Worm (Caenorhabditis elegans) whole organism, mixed stage, embryonic: ENCODE data around the gene C08F11.7.
"Not testable (repeated sequence)": the region's sequence is repeated elsewhere in the genome, so short reads cannot be mapped to it uniquely, and the experiment has no call there.

Experiments
- M03D4.4 ChIP-seq: sonication (generic microtip); optimal IDR thresholded peaks from 2 replicates; lab custom pipeline; 2017; ENCODE audit warnings: mild to moderate bottlenecking, missing genetic modification characterization, missing compliant biosample characterization
- bed-3 ChIP-seq: fragments of 200-800 bp; sonication (Bioruptor generic); optimal IDR thresholded peaks from 3 replicates; lab custom pipeline; 2018; ENCODE audit warnings: mild to moderate bottlenecking, missing genetic modification characterization, moderate library complexity, missing compliant biosample characterization
- ceh-39 ChIP-seq: fragments of 150-350 bp; optimal IDR thresholded peaks from 2 replicates; lab custom pipeline; 2014; ENCODE audit warnings: missing biosample characterization, missing genetic modification characterization
- ceh-43 ChIP-seq: fragments of 200-800 bp; sonication (Bioruptor generic); optimal IDR thresholded peaks from 2 replicates; lab custom pipeline; 2018; ENCODE audit warnings: mild to moderate bottlenecking, missing genetic modification characterization, moderate library complexity, missing compliant biosample characterization
- ceh-83 ChIP-seq: fragments of 200-800 bp; sonication (Bioruptor generic); optimal IDR thresholded peaks from 2 replicates; lab custom pipeline; 2018; ENCODE audit warnings: mild to moderate bottlenecking, missing genetic modification characterization, missing compliant biosample characterization
- ces-1 ChIP-seq: fragments of 150-350 bp; optimal IDR thresholded peaks from 2 replicates; lab custom pipeline; 2014; ENCODE audit warnings: missing biosample characterization, missing genetic modification reagents, missing genetic modification characterization
- cnd-1 ChIP-seq: fragments of 200-800 bp; sonication (Bioruptor generic); optimal IDR thresholded peaks from 2 replicates; lab custom pipeline; 2018; ENCODE audit warnings: mild to moderate bottlenecking, missing genetic modification characterization, missing compliant biosample characterization
- drap-1 ChIP-seq: fragments of 200-800 bp; sonication (Bioruptor generic); optimal IDR thresholded peaks from 3 replicates; lab custom pipeline; 2018; ENCODE audit warnings: mild to moderate bottlenecking, missing genetic modification characterization, missing compliant biosample characterization
- elt-1 ChIP-seq: sonication (generic microtip); optimal IDR thresholded peaks from 2 replicates; lab custom pipeline; 2017; ENCODE audit warnings: missing genetic modification characterization, mild to moderate bottlenecking, missing compliant biosample characterization, antibody characterized with exemption, moderate library complexity, borderline replicate concordance; ENCODE audit not compliant: insufficient read depth
- elt-3 ChIP-seq: fragments of 150-350 bp; optimal IDR thresholded peaks from 2 replicates; lab custom pipeline; 2014; ENCODE audit warnings: missing biosample characterization, missing genetic modification characterization
- flh-1 ChIP-seq: fragments of 200-800 bp; sonication (Bioruptor generic); optimal IDR thresholded peaks from 2 replicates; lab custom pipeline; 2018; ENCODE audit warnings: mild to moderate bottlenecking, missing genetic modification characterization, moderate library complexity, missing compliant biosample characterization
- ham-2 ChIP-seq: fragments of 200-800 bp; sonication (Bioruptor generic); optimal IDR thresholded peaks from 2 replicates; lab custom pipeline; 2018; ENCODE audit warnings: mild to moderate bottlenecking, missing genetic modification characterization, missing compliant biosample characterization
- lin-13 ChIP-seq: fragments of 150-350 bp; optimal IDR thresholded peaks from 2 replicates; lab custom pipeline; 2014; ENCODE audit warnings: missing biosample characterization, missing genetic modification characterization
- lin-32 ChIP-seq: fragments of 200-800 bp; sonication (Bioruptor generic); optimal IDR thresholded peaks from 2 replicates; lab custom pipeline; 2018; ENCODE audit warnings: mild to moderate bottlenecking, missing genetic modification characterization, missing compliant biosample characterization
- lsy-2 ChIP-seq: fragments of 150-350 bp; optimal IDR thresholded peaks from 2 replicates; lab custom pipeline; 2014; ENCODE audit warnings: missing biosample characterization, missing genetic modification characterization
- mep-1 ChIP-seq: fragments of 150-350 bp; optimal IDR thresholded peaks from 2 replicates; lab custom pipeline; 2017; ENCODE audit warnings: missing biosample characterization, missing genetic modification reagents, missing genetic modification characterization, inconsistent platforms
- mls-2 ChIP-seq: sonication (generic microtip); optimal IDR thresholded peaks from 2 replicates; lab custom pipeline; 2016; ENCODE audit warnings: mild to moderate bottlenecking, missing genetic modification characterization, moderate library complexity, missing compliant biosample characterization
- nhr-12 ChIP-seq: fragments of 150-350 bp; optimal IDR thresholded peaks from 2 replicates; lab custom pipeline; 2014; ENCODE audit warnings: missing biosample characterization, missing genetic modification characterization
- nhr-2 ChIP-seq: fragments of 150-350 bp; optimal IDR thresholded peaks from 2 replicates; lab custom pipeline; 2014; ENCODE audit warnings: missing biosample characterization, missing genetic modification characterization
- nhr-237 ChIP-seq: fragments of 150-350 bp; optimal IDR thresholded peaks from 2 replicates; lab custom pipeline; 2014; ENCODE audit warnings: missing biosample characterization, missing genetic modification characterization
- unc-120 ChIP-seq: sonication (generic microtip); optimal IDR thresholded peaks from 2 replicates; lab custom pipeline; 2017; ENCODE audit warnings: missing genetic modification characterization, missing compliant biosample characterization; ENCODE audit not compliant: poor library complexity, severe bottlenecking
- unc-39 ChIP-seq: fragments of 150-350 bp; optimal IDR thresholded peaks from 2 replicates; lab custom pipeline; 2014; ENCODE audit warnings: missing biosample characterization, missing genetic modification characterization
- unc-62 ChIP-seq: fragments of 150-350 bp; optimal IDR thresholded peaks from 2 replicates; lab custom pipeline; 2014; ENCODE audit warnings: missing biosample characterization, missing genetic modification reagents, missing genetic modification characterization
- zip-8 ChIP-seq: fragments of 150-350 bp; optimal IDR thresholded peaks from 2 replicates; lab custom pipeline; 2014; ENCODE audit warnings: missing biosample characterization, missing genetic modification characterization

C08F11.7 gene

DNA sequence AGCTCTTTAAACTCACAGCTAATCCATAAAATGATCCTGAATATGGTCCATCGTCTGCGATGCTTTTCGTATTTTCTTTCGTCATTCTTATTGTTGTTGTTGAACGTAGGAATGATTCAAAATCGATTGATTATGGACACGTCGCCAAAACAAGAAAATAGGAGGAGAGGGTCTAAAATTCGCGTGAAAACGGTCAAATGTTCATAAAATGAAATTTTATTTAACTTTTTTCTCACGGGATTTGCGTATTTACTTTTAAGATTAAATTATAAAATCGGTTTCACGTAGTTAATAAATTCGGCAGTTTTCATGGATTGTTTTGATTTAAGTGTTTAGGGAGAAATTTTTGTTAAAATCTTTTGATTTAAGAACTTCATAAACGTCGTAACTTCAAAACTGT, 12.1 kb downstream of the C08F11.7 start, which contains the start of gene C08F11.10:
C08F11.10 (minus strand) TSS at position 101 of the 400 bp plus-strand sequence.
- no peak for TF ChIP-seq zip-8 (tag; lab: Kevin White, UChicago)
- no peak for TF ChIP-seq ceh-83 (GFP tag; lab: Kevin White, UChicago)
- no peak for TF ChIP-seq nhr-2 (tag; lab: Kevin White, UChicago)
- no peak for TF ChIP-seq ceh-39
- TF ChIP-seq mep-1 (tag; lab: Kevin White, UChicago) = no peak
- TF ChIP-seq M03D4.4 = no peak
- no peak for TF ChIP-seq elt-1
- no peak for TF ChIP-seq bed-3
- TF ChIP-seq, all 35 proteins: peak for 0

DNA sequence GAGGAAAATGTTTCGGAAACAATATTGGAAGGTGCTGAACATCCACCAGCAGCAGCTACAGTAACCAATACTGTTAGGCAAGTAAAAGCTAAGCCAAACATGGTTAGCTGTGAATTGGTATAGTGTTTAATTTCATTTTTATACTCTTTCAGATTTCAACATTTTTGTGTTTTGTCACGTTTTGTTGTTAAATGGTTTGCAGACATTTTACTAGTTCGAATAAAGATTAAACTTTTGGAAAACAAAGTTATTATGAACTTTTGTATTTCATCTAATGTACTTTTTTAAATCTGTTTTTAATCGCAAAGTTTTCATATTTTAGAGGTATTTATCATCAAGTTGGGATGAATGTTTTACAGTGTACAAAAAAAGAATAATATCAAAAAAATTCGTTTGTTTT, 13.2 kb downstream of the C08F11.7 start, which contains the start of gene C08F11.17:
C08F11.17 (minus strand) TSS at position 101 of the 400 bp plus-strand sequence.
- no peak for TF ChIP-seq lsy-2 (tag; lab: Kevin White, UChicago)
- TF ChIP-seq unc-120 (tag; lab: Kevin White, UChicago) = no peak
- no peak for TF ChIP-seq unc-39 (tag; lab: Kevin White, UChicago)
- TF ChIP-seq elt-3 (tag; lab: Kevin White, UChicago) = no peak
- TF ChIP-seq mls-2 (tag; lab: Kevin White, UChicago) = no peak
- no peak for TF ChIP-seq lin-13 (tag; lab: Kevin White, UChicago)
- no peak for TF ChIP-seq unc-62 (GFP tag; lab: Kevin White, UChicago)
- no peak for TF ChIP-seq drap-1
- TF ChIP-seq nhr-12 (tag; lab: Kevin White, UChicago) = no peak
- no peak for TF ChIP-seq lin-32 (GFP tag; lab: Kevin White, UChicago)
- TF ChIP-seq nhr-2 (tag; lab: Kevin White, UChicago) = no peak

DNA sequence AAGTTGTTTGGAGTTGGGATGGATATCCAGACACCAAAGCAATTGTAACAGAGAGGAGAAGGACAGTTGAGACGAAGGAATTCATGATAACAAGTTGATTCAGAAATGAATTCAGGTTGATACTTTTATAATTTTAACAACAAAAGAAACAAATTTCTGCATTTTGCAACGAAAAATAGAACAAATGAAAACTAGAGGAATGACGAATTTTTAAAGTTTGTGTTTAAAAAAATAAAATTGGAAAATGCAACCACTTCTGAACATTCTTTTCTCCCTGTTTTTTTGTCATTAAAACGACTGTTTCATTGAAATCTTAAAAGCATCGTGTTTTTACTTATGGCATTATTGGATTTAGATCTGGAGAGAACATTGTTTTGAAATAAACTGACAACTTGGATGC, 14.3 kb downstream of the C08F11.7 start, which contains the start of gene C08F11.12:
C08F11.12 (minus strand) TSS at position 101 of the 400 bp plus-strand sequence.
- TF ChIP-seq flh-1 (GFP tag; lab: Kevin White, UChicago); nhr-237 (tag; lab: Kevin White, UChicago); ces-1 (GFP tag; lab: Kevin White, UChicago): not testable (repeated sequence)

DNA sequence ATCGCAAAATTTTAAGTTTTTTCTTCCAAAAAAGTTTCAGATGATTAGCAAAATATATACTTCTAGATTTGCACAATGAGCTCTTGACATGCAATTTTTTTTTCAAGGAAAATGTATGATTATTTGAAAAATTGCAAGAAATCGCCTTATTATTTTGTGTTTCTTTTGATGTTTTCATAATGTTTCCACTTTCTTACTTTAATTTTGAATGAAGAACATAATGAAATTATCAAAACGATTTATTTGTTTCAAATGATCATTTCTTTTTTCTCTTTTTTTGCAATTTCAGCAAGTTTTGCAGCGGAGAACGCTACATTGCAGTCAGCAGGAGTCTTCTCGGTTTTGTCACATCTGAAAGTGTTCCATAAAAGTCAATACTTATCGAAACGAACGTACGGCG, 14.9 kb downstream of the C08F11.7 start, which contains the start of gene Y45F10C.6:
Y45F10C.6 (plus strand) TSS at position 301 of the 400 bp plus-strand sequence.
- TF ChIP-seq lsy-2 (tag; lab: Kevin White, UChicago); cnd-1; ceh-43: not testable (repeated sequence)
- TF ChIP-seq, all 35 proteins: peak for 0; not testable (repeated sequence) for 35

DNA sequence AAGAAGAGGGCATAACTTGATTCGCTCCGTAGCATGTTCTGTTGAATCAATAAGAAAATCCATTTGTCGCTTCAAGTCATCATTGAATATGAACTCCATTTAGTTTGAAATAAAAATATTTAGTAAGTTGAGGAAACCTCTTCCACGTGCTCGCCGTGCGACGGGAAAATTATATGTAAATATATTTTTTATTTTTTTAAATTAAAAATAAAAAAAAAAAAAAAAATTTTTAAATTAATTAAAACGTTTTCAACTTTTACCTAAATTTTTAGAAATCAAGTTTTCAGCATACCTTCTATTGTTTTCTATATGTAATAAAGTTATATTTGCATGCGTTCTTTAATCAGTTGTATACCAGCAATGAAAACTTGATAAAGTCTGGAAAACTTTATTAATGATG, 22.4 kb downstream of the C08F11.7 start, which contains the start of gene Y45F10C.1:
Y45F10C.1 (minus strand) TSS at position 101 of the 400 bp plus-strand sequence.
- TF ChIP-seq elt-3, nhr-12, lin-13 (tag; lab: Kevin White, UChicago): not testable (repeated sequence)

DNA sequence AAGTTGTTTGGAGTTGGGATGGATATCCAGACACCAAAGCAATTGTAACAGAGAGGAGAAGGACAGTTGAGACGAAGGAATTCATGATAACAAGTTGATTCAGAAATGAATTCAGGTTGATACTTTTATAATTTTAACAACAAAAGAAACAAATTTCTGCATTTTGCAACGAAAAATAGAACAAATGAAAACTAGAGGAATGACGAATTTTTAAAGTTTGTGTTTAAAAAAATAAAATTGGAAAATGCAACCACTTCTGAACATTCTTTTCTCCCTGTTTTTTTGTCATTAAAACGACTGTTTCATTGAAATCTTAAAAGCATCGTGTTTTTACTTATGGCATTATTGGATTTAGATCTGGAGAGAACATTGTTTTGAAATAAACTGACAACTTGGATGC, 25.5 kb downstream of the C08F11.7 start, which contains the start of gene Y45F10C.2:
Y45F10C.2 (minus strand) TSS at position 101 of the 400 bp plus-strand sequence.
- not testable (repeated sequence) for TF ChIP-seq unc-120 (tag; lab: Kevin White, UChicago); ceh-43; ces-1 (GFP tag; lab: Kevin White, UChicago)

DNA sequence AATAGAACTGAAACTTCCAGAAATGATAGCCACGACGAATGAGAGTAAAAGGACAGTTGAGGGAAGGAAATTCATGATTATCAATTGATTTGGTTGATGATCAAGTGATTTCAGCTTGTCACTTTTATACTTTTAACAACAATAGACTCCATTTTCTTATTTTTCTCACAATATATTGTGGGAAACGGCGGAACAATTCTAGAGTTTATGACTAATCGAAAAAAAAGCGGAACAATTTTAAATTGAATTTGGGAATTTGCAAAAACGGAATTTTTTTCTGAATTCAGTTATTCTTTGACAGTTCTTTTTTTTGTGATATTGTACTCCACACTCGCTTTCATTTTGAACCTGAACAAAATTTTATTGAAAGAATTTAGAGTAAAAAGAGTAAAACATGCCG, 27.0 kb downstream of the C08F11.7 start, which contains the start of gene Y45F10C.4:
Y45F10C.4 (minus strand) TSS at position 101 of the 400 bp plus-strand sequence.
- TF ChIP-seq elt-3 (tag; lab: Kevin White, UChicago) (no peak), nhr-12 (tag; lab: Kevin White, UChicago) (no peak), ceh-83 (GFP tag; lab: Kevin White, UChicago) (no peak), zip-8 (tag; lab: Kevin White, UChicago) (no peak), ces-1 (GFP tag; lab: Kevin White, UChicago) (no peak), ham-2 (GFP tag; lab: Kevin White, UChicago) (no peak), nhr-2 (tag; lab: Kevin White, UChicago) (no peak), nhr-237 (tag; lab: Kevin White, UChicago) (no peak), unc-62 (GFP tag; lab: Kevin White, UChicago) (no peak), M03D4.4 (no peak)
